Fruit fly (Drosophila melanogaster) Kc167 (cell line): ENCODE measurements around the gene Kaz.

Experiments used
- Myc ChIP-seq: fragments of >200 bp; optimal IDR thresholded peaks from 2 replicates; lab custom pipeline; 2017; ENCODE audit warnings: missing external identifiers
- Sin3A ChIP-seq: fragments of >200 bp; optimal IDR thresholded peaks from 2 replicates; lab custom pipeline; 2018; ENCODE audit warnings: missing external identifiers
- insv ChIP-seq: fragments of >200 bp; optimal IDR thresholded peaks from 3 replicates; lab custom pipeline; 2018; ENCODE audit warnings: missing external identifiers
- psq ChIP-seq: fragments of >200 bp; optimal IDR thresholded peaks from 2 replicates; lab custom pipeline; 2017; ENCODE audit warnings: missing external identifiers
- ttk ChIP-seq: sonication (Bioruptor generic); optimal IDR thresholded peaks from 2 replicates; lab custom pipeline; 2017; ENCODE audit warnings: missing external identifiers

DNA sequence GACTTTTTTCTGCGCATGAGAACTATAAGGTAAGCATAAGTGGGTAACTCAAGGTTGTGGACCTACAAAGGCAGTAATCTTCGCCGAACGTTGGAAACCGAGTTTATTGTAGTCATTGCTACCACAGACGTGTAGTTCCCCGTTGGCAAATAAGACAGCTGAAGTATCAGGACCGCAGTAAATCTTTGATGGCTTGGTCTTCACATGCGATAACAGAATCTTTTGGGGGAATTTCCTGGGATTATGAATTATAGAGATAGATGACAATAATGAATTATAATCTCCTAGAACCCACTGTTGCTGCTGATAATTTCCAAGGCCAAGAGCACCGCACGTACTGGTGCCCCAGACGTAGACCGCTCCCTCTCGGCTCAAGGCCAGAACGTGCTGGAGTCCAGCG lies 6.7 kb downstream of the Kaz start:
- TF ChIP-seq ttk (lab: Kevin White, UChicago) (no peak), psq (no peak), Myc (lab: Kevin White, UChicago) (no peak), Sin3A (lab: Kevin White, UChicago) (no peak), insv (no peak)
